Fruit fly (Drosophila melanogaster): Measurements from ENCODE around the gene CG5854.

Gene CG5854

DNA sequence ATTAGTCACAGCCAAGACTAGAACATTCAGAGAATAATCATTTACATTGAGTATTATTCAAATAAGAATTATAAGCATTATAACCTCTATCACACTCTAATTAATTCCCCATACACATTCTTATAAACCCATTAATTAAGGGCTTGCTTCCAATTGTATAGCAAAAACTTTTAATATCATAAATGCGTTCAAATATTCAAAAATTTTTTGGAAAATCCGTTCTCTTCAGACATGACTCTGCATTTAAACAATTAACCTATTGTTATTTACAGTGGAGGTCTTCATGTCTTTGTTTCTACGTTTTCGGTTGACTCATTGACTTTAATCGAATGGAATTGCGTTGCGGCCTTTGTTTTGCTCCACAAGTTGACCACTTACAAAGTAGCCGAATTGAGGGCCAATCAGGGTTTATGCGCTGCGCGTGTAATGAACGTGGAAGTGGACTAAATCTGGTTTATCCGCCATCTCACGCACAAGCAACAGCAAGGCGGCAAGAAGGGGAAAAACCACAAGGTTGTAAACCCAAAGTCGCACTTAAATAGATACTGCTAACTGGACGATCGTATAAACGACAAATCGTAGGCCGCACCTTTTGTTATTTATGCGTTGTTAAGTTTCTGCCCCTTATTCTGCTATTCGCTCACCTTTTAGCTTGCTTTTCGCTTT, 12.7 kb upstream of the CG5854 start:
- TF ChIP-seq HLH3B (GFP tag; IDR thresholded peaks at IDR 0.05) (peak; percentile 42; the same call in 1 of the 2 replicates), CG9609 (GFP tag; optimal IDR thresholded peaks at IDR 0.05) (peak; percentile 13), CG31441 (GFP tag; IDR thresholded peaks at IDR 0.05) (no peak), CG32772 (GFP tag; IDR thresholded peaks at IDR 0.05) (0 out of 2 replicates have a peak, but pooled peaks have one; percentile 10), B-H1 (GFP tag; IDR thresholded peaks at IDR 0.05) (peak; percentile 30; the same call in 1 of the 3 replicates), tgo (GFP tag; IDR thresholded peaks at IDR 0.05) (peak; percentile 55), YL-1 (GFP tag; optimal IDR thresholded peaks at IDR 0.05) (no peak), CG6791 (GFP tag; IDR thresholded peaks at IDR 0.05; ENCODE audit: partially characterized antibody) (no peak), CG10462 (GFP tag; optimal IDR thresholded peaks at IDR 0.05) (no peak), CG7357 (GFP tag; IDR thresholded peaks at IDR 0.05) (no peak), CG2116 (GFP tag; optimal IDR thresholded peaks at IDR 0.05) (no peak), CG17385 (GFP tag; optimal IDR thresholded peaks at IDR 0.05) (peak; percentile 25), CG11247 (GFP tag; IDR thresholded peaks at IDR 0.05) (peak; percentile 66), CG10267 (tag; optimal IDR thresholded peaks at IDR 0.05) (no peak), cato (GFP tag; optimal IDR thresholded peaks at IDR 0.05; ENCODE audit: borderline replicate concordance) (no peak), CG6689 (GFP tag; IDR thresholded peaks at IDR 0.05) (peak; percentile 52), dm (GFP tag; optimal IDR thresholded peaks at IDR 0.05) (no peak), CG3281 (GFP tag; optimal IDR thresholded peaks at IDR 0.05) (peak; percentile 54), sc (optimal IDR thresholded peaks at IDR 0.05) (no peak), sc (GFP tag; optimal IDR thresholded peaks at IDR 0.05) (no peak), CG10366 (GFP tag; IDR thresholded peaks at IDR 0.05) (peak; percentile 54), zen2 (GFP tag; IDR thresholded peaks at IDR 0.05; ENCODE audit: partially characterized antibody) (no peak), CG13296 (GFP tag; optimal IDR thresholded peaks at IDR 0.05) (peak; percentile 59), CG2889 (GFP tag; IDR thresholded peaks at IDR 0.05) (no peak), phol (tag; optimal IDR thresholded peaks at IDR 0.05) (peak; percentile 16), CG13424 (tag; optimal IDR thresholded peaks at IDR 0.05) (no peak), Gug (GFP tag; IDR thresholded peaks at IDR 0.05) (peak; percentile 42; the same call in 1 of the 4 replicates), Rfx (GFP tag; IDR thresholded peaks at IDR 0.05) (peak; percentile 90), CG3726 (GFP tag; IDR thresholded peaks at IDR 0.05) (no peak), disco-r (GFP tag; optimal IDR thresholded peaks at IDR 0.05) (no peak), Adf1 (GFP tag; IDR thresholded peaks at IDR 0.05) (peak; percentile 60), Antp (GFP tag; optimal IDR thresholded peaks at IDR 0.05) (peak; percentile 40), CG12299 (tag; optimal IDR thresholded peaks at IDR 0.05) (peak; percentile 71), CG4707 (GFP tag; optimal IDR thresholded peaks at IDR 0.05) (no peak), CG4328 (GFP tag; optimal IDR thresholded peaks at IDR 0.05) (no peak), CG18262 (tag; optimal IDR thresholded peaks at IDR 0.05) (no peak), crp (GFP tag; optimal IDR thresholded peaks at IDR 0.05) (no peak), org-1 (GFP tag; optimal IDR thresholded peaks at IDR 0.05) (no peak), repo (GFP tag; optimal IDR thresholded peaks at IDR 0.05) (no peak), Hey (tag; optimal IDR thresholded peaks at IDR 0.05) (peak; percentile 14), slp2 (GFP tag; optimal IDR thresholded peaks at IDR 0.05) (no peak), Opbp (GFP tag; IDR thresholded peaks at IDR 0.05; ENCODE audit: partially characterized antibody) (no peak), CHES-1-like (GFP tag; optimal IDR thresholded peaks at IDR 0.05) (peak; percentile 51), sr (GFP tag; IDR thresholded peaks at IDR 0.05) (no peak), ro (GFP tag; IDR thresholded peaks at IDR 0.05) (no peak), Asciz (GFP tag; optimal IDR thresholded peaks at IDR 0.05) (no peak), CG34376 (GFP tag; optimal IDR thresholded peaks at IDR 0.05) (peak; percentile 55), D (optimal IDR thresholded peaks at IDR 0.05) (no peak), D (GFP tag; optimal IDR thresholded peaks at IDR 0.05) (no peak), zf30C (GFP tag; optimal IDR thresholded peaks at IDR 0.05) (no peak), peb (GFP tag; IDR thresholded peaks at IDR 0.05) (no peak)
